Worm (Caenorhabditis elegans): Measurements from ENCODE around the gene Y62E10A.13.

The Y62E10A.13 gene

ce11 chrIV:13390770-13391169, 8.1 kb downstream of the Y62E10A.13 start:
- TF ChIP-seq sea-2 (GFP tag; optimal IDR thresholded peaks at IDR 0.05) (no peak), mdl-1 (tag; optimal IDR thresholded peaks at IDR 0.05) (no peak), lin-15B (tag; optimal IDR thresholded peaks at IDR 0.05) (no peak), nhr-67 (tag; optimal IDR thresholded peaks at IDR 0.05) (no peak), nhr-23 (tag; optimal IDR thresholded peaks at IDR 0.05) (no peak), egl-5 (tag; optimal IDR thresholded peaks at IDR 0.05) (no peak), ceh-82 (tag; optimal IDR thresholded peaks at IDR 0.05) (no peak), lin-39 (tag; optimal IDR thresholded peaks at IDR 0.05) (no peak), zag-1 (tag; optimal IDR thresholded peaks at IDR 0.05) (no peak), elt-2 (tag; optimal IDR thresholded peaks at IDR 0.05) (no peak), jun-1 (tag; optimal IDR thresholded peaks at IDR 0.05) (no peak), ceh-28 (tag; optimal IDR thresholded peaks at IDR 0.05) (no peak), tbx-2 (tag; optimal IDR thresholded peaks at IDR 0.05) (no peak)

DNA sequence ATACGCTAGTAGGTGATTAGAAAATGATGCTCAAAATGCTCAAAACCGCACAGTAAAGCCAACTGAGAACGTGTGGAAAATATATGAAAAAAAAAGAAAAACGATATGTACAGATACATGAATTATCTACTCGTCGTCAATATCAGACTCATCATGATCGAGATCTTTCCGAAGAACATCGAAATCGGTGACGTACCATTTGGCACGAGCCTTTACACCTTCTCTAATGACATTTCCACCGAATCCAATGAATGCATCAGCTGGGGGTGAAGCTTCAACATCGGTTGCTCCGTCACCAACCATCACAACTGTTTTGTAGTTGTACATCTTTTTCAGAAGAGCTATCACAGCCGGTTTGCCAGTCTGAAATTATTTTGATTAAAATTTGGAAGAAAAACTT, 9.6 kb downstream of the Y62E10A.13 start:
- TF ChIP-seq nhr-76 (tag; optimal IDR thresholded peaks at IDR 0.05): no peak
- no peak for TF ChIP-seq nhr-237 (tag; optimal IDR thresholded peaks at IDR 0.05)
- no peak for TF ChIP-seq nfya-1 (tag; optimal IDR thresholded peaks at IDR 0.05; ENCODE audit: insufficient read depth)
- TF ChIP-seq aly-2 (tag; optimal IDR thresholded peaks at IDR 0.05): no peak
- no peak for TF ChIP-seq ztf-4 (tag; optimal IDR thresholded peaks at IDR 0.05)
- TF ChIP-seq lsy-12 (tag; optimal IDR thresholded peaks at IDR 0.05): no peak
- TF ChIP-seq nhr-43 (tag; optimal IDR thresholded peaks at IDR 0.05; ENCODE audit: poor library complexity, severe bottlenecking): peak; percentile 36
- TF ChIP-seq nhr-67 (tag; optimal IDR thresholded peaks at IDR 0.05): no peak

DNA sequence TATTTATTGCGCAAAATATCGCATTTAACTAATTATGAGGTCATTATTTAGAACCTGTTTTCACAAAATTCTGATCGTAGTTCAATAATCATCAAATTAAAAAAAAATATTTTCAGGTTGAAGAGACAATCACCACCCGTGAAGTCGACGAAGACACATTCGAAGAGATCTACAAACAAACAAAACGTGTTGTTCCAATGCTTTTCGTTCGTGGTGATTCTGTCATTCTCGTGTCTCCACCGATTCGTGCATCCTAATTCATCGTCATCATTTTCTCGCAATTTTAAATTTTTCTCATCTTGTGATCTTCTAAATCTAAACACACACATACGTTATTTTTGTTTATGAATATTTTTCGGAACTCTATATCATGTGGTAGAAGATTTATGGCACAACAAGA, 10.1 kb downstream of the Y62E10A.13 start:
- no peak for TF ChIP-seq ztf-11 (tag; optimal IDR thresholded peaks at IDR 0.05)
- TF ChIP-seq ceh-9 (tag; optimal IDR thresholded peaks at IDR 0.05): no peak
- TF ChIP-seq nhr-11 (tag; optimal IDR thresholded peaks at IDR 0.05): no peak
- TF ChIP-seq unc-39 (tag; optimal IDR thresholded peaks at IDR 0.05): no peak
- TF ChIP-seq nhr-23 (tag; optimal IDR thresholded peaks at IDR 0.05): peak; percentile 35
- no peak for TF ChIP-seq nhr-76 (tag; optimal IDR thresholded peaks at IDR 0.05)
- peak; percentile 38 for TF ChIP-seq jun-1 (tag; optimal IDR thresholded peaks at IDR 0.05)
- TF ChIP-seq nhr-12 (tag; optimal IDR thresholded peaks at IDR 0.05): no peak
- no peak for TF ChIP-seq zag-1 (tag; optimal IDR thresholded peaks at IDR 0.05)
- no peak for TF ChIP-seq mdl-1 (tag; optimal IDR thresholded peaks at IDR 0.05)
- no peak for TF ChIP-seq nhr-237 (tag; optimal IDR thresholded peaks at IDR 0.05)
- TF ChIP-seq eor-1 (tag; optimal IDR thresholded peaks at IDR 0.05): no peak
- TF ChIP-seq fkh-2 (tag; optimal IDR thresholded peaks at IDR 0.05): no peak
- TF ChIP-seq nhr-77 (tag; optimal IDR thresholded peaks at IDR 0.05): peak; percentile 40
- no peak for TF ChIP-seq mml-1 (tag; optimal IDR thresholded peaks at IDR 0.05)
- TF ChIP-seq lin-39 (tag; optimal IDR thresholded peaks at IDR 0.05): no peak
- TF ChIP-seq aly-2 (tag; optimal IDR thresholded peaks at IDR 0.05): peak; percentile 49
- TF ChIP-seq pha-4 (tag; optimal IDR thresholded peaks at IDR 0.05): no peak
- no peak for TF ChIP-seq egl-27 (tag; optimal IDR thresholded peaks at IDR 0.05)
- TF ChIP-seq elt-1 (tag; optimal IDR thresholded peaks at IDR 0.05): no peak
- peak; percentile 54 for TF ChIP-seq nhr-43 (tag; optimal IDR thresholded peaks at IDR 0.05; ENCODE audit: poor library complexity, severe bottlenecking)
- no peak for TF ChIP-seq daf-12 (tag; optimal IDR thresholded peaks at IDR 0.05)
- TF ChIP-seq ama-1 (optimal IDR thresholded peaks at IDR 0.05): peak; percentile 80
- TF ChIP-seq pqm-1 (tag; optimal IDR thresholded peaks at IDR 0.05): peak; percentile 19
- peak; percentile 0 for TF ChIP-seq nhr-25 (tag; optimal IDR thresholded peaks at IDR 0.05)
- TF ChIP-seq hmg-11 (tag; optimal IDR thresholded peaks at IDR 0.05): peak; percentile 3
- peak; percentile 51 for TF ChIP-seq lsy-12 (tag; optimal IDR thresholded peaks at IDR 0.05)
- TF ChIP-seq unc-62 (GFP tag; optimal IDR thresholded peaks at IDR 0.05): no peak
- no peak for TF ChIP-seq ZK546.5 (tag; optimal IDR thresholded peaks at IDR 0.05)
- TF ChIP-seq sea-2 (GFP tag; optimal IDR thresholded peaks at IDR 0.05): no peak
- peak; percentile 76 for TF ChIP-seq ztf-4 (tag; optimal IDR thresholded peaks at IDR 0.05)
- TF ChIP-seq nfya-1 (tag; optimal IDR thresholded peaks at IDR 0.05; ENCODE audit: insufficient read depth): peak; percentile 9
- TF ChIP-seq elt-2 (tag; optimal IDR thresholded peaks at IDR 0.05): peak; percentile 12
- no peak for TF ChIP-seq ceh-28 (tag; optimal IDR thresholded peaks at IDR 0.05)
- TF ChIP-seq tbx-2 (tag; optimal IDR thresholded peaks at IDR 0.05): no peak
